Worm (Caenorhabditis elegans): ENCODE measurements around the gene mtss-1.

DNA sequence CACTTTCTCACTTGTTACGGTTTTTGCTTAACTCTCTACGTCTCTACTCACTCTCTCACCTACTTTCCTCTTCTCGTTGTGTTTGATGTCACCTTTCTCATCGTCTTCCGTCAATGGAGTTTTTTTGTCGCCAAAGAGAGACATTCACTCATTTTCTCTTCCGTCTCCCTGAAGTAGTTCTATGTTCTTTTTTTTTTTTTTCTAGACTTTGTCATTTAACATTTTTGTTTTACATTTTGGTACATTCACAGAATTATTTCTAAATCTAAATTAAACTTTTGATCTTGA is 32.6 kb downstream of the mtss-1 start:
- no peak for TF ChIP-seq nhr-76 (tag; optimal IDR thresholded peaks at IDR 0.05)
- TF ChIP-seq ztf-11 (tag; optimal IDR thresholded peaks at IDR 0.05), result no peak
- TF ChIP-seq nhr-28 (tag; optimal IDR thresholded peaks at IDR 0.05), result no peak
- no peak for TF ChIP-seq pha-4 (tag; optimal IDR thresholded peaks at IDR 0.05)
- TF ChIP-seq unc-62 (GFP tag; optimal IDR thresholded peaks at IDR 0.05), result no peak
- no peak for TF ChIP-seq ceh-39 (tag; optimal IDR thresholded peaks at IDR 0.05)
